Fruit fly (Drosophila melanogaster) whole organism, embryonic: Measurements from ENCODE around the gene CG45081.

Experiments
- Asciz ChIP-seq: fragments of 200-800 bp; sonication (Bioruptor generic); optimal IDR thresholded peaks from 2 replicates; lab custom pipeline; 2017; ENCODE audit warnings: missing biosample characterization, mild to moderate bottlenecking, missing genetic modification characterization, missing genetic modification reagents
- Awh ChIP-seq: fragments of 200-800 bp; sonication (Bioruptor generic); IDR thresholded peaks from 2 replicates; pipeline ENCODE4, ENCODE4 v1.3.6; 2022; ENCODE audit warnings: missing biosample characterization, missing genetic modification characterization
- CG11504 ChIP-seq: fragments of 200-800 bp; sonication (Bioruptor generic); optimal IDR thresholded peaks from 3 replicates; lab custom pipeline; 2019; ENCODE audit warnings: missing biosample characterization, mild to moderate bottlenecking, missing genetic modification characterization, moderate library complexity
- CG1233 ChIP-seq: fragments of 200-800 bp; sonication (Bioruptor generic); optimal IDR thresholded peaks from 4 replicates; lab custom pipeline; 2018; ENCODE audit warnings: missing biosample characterization, mild to moderate bottlenecking, missing genetic modification characterization
- CG13296 ChIP-seq: fragments of 200-800 bp; sonication (Bioruptor generic); optimal IDR thresholded peaks from 3 replicates; lab custom pipeline; 2018; ENCODE audit warnings: missing biosample characterization, mild to moderate bottlenecking, missing genetic modification characterization
- CG15073 ChIP-seq: fragments of 200-800 bp; sonication (Bioruptor generic); optimal IDR thresholded peaks from 2 replicates; lab custom pipeline; 2016; ENCODE audit warnings: missing biosample characterization, missing genetic modification characterization
- CG15514 ChIP-seq: fragments of 200-800 bp; sonication (Bioruptor generic); optimal IDR thresholded peaks from 3 replicates; lab custom pipeline; 2017; ENCODE audit warnings: missing biosample characterization, missing genetic modification characterization, mild to moderate bottlenecking, moderate library complexity, missing genetic modification reagents
- CG1603 ChIP-seq: fragments of 200-800 bp; sonication (Bioruptor generic); optimal IDR thresholded peaks from 2 replicates; lab custom pipeline; 2019; ENCODE audit warnings: missing biosample characterization, mild to moderate bottlenecking, missing genetic modification characterization, moderate library complexity
- CG17361 ChIP-seq: fragments of 200-800 bp; sonication (Bioruptor generic); IDR thresholded peaks from 3 replicates; pipeline ENCODE4 v1.3.6; 2022; ENCODE audit warnings: missing biosample characterization, missing genetic modification characterization
- CG18011 ChIP-seq: fragments of 200-800 bp; sonication (Bioruptor generic); optimal IDR thresholded peaks from 2 replicates; lab custom pipeline; 2017; ENCODE audit warnings: missing biosample characterization, missing genetic modification characterization, mild to moderate bottlenecking, moderate library complexity, missing genotype
- CG18262 ChIP-seq: fragments of 200-800 bp; optimal IDR thresholded peaks from 3 replicates; lab custom pipeline; 2019; ENCODE audit warnings: missing biosample characterization, mild to moderate bottlenecking, missing genetic modification characterization, moderate library complexity
- CG18764 ChIP-seq: fragments of 200-800 bp; sonication (Bioruptor generic); optimal IDR thresholded peaks from 3 replicates; lab custom pipeline; 2016; ENCODE audit warnings: missing biosample characterization, missing genetic modification characterization
- CG2678 ChIP-seq: fragments of 200-800 bp; sonication (Bioruptor generic); optimal IDR thresholded peaks from 3 replicates; lab custom pipeline; 2019; ENCODE audit warnings: missing biosample characterization, mild to moderate bottlenecking, missing genetic modification characterization, moderate library complexity
- CG2712 ChIP-seq: fragments of 200-800 bp; optimal IDR thresholded peaks from 3 replicates; lab custom pipeline; 2019; ENCODE audit warnings: missing biosample characterization, mild to moderate bottlenecking, missing genetic modification characterization, moderate library complexity
- CG34422 ChIP-seq: fragments of 200-800 bp; sonication (Bioruptor generic); IDR thresholded peaks from 3 replicates; pipeline ENCODE4 v1.3.6; 2022; ENCODE audit warnings: missing biosample characterization, missing genetic modification characterization
- CG5180 ChIP-seq: fragments of 200-800 bp; sonication (Bioruptor generic); optimal IDR thresholded peaks from 3 replicates; lab custom pipeline; 2017; ENCODE audit warnings: missing biosample characterization, missing genetic modification characterization, mild to moderate bottlenecking, moderate library complexity, missing genetic modification reagents
- CG5953 ChIP-seq: fragments of 200-800 bp; sonication (Bioruptor generic); IDR thresholded peaks from 2 replicates; pipeline ENCODE4 v1.3.6; 2022; ENCODE audit warnings: missing biosample characterization, missing genetic modification characterization
- CG6254 ChIP-seq: fragments of 200-800 bp; sonication (Bioruptor generic); optimal IDR thresholded peaks from 3 replicates; lab custom pipeline; 2017; ENCODE audit warnings: mild to moderate bottlenecking, missing biosample characterization, missing genetic modification reagents, missing genetic modification characterization
- CG6854 ChIP-seq: fragments of 200-800 bp; sonication (Bioruptor generic); optimal IDR thresholded peaks from 3 replicates; lab custom pipeline; 2017; ENCODE audit warnings: missing biosample characterization, mild to moderate bottlenecking, missing genetic modification characterization
- CG7839 ChIP-seq: fragments of 200-800 bp; sonication (Bioruptor generic); optimal IDR thresholded peaks from 3 replicates; lab custom pipeline; 2018; ENCODE audit warnings: missing biosample characterization, mild to moderate bottlenecking, missing genetic modification characterization, moderate library complexity
- Chrac-16 ChIP-seq: fragments of 200-800 bp; sonication (Bioruptor generic); optimal IDR thresholded peaks from 3 replicates; lab custom pipeline; 2016; ENCODE audit warnings: missing biosample characterization, missing genetic modification characterization
- CrebB ChIP-seq: fragments of 200-800 bp; sonication (Bioruptor generic); optimal IDR thresholded peaks from 3 replicates; lab custom pipeline; 2018; ENCODE audit warnings: missing biosample characterization, mild to moderate bottlenecking, missing genetic modification characterization
- Ets97D ChIP-seq: fragments of 200-800 bp; sonication (Bioruptor generic); optimal IDR thresholded peaks from 3 replicates; lab custom pipeline; 2016; ENCODE audit warnings: missing biosample characterization, missing genetic modification characterization
- Fer3 ChIP-seq: fragments of 200-800 bp; sonication (Bioruptor generic); optimal IDR thresholded peaks from 2 replicates; lab custom pipeline; 2018; ENCODE audit warnings: missing biosample characterization, mild to moderate bottlenecking, missing genetic modification characterization, moderate library complexity
- HmgZ ChIP-seq: fragments of 200-800 bp; sonication (Bioruptor generic); optimal IDR thresholded peaks from 2 replicates; lab custom pipeline; 2018; ENCODE audit warnings: missing biosample characterization, mild to moderate bottlenecking, missing genetic modification characterization
- Hr51 ChIP-seq, 2 experiments: fragments of 200-800 bp; sonication (Bioruptor generic); optimal IDR thresholded peaks; 2 replicates in 1 of 2; 3 replicates in 1 of 2; lab custom pipeline; 2016 to 2018; ENCODE audit warnings: missing biosample characterization in 2 of 2, missing genetic modification characterization in 2 of 2, mild to moderate bottlenecking in 1 of 2, moderate library complexity in 1 of 2
- Hsf ChIP-seq: fragments of 200-800 bp; sonication (Bioruptor generic); optimal IDR thresholded peaks from 3 replicates; lab custom pipeline; 2016; ENCODE audit warnings: missing biosample characterization, missing genetic modification characterization
- Lhr ChIP-seq: fragments of 200-800 bp; sonication (Bioruptor generic); optimal IDR thresholded peaks from 3 replicates; lab custom pipeline; 2017; ENCODE audit warnings: mild to moderate bottlenecking, missing biosample characterization, missing genetic modification reagents, missing genetic modification characterization
- Nf-YA ChIP-seq: fragments of 200-800 bp; sonication (Bioruptor generic); IDR thresholded peaks from 2 replicates; pipeline ENCODE4 v1.3.6; 2022; ENCODE audit warnings: missing biosample characterization, missing genetic modification characterization
- NfI ChIP-seq: fragments of 200-800 bp; sonication (Bioruptor generic); optimal IDR thresholded peaks from 3 replicates; lab custom pipeline; 2018; ENCODE audit warnings: missing biosample characterization, mild to moderate bottlenecking, missing genetic modification characterization, moderate library complexity
- Pdp1 ChIP-seq, 2 experiments: fragments of 200-800 bp; sonication (Bioruptor generic); optimal IDR thresholded peaks; 3 replicates each; lab custom pipeline; 2016; ENCODE audit warnings: missing biosample characterization in 2 of 2, missing genetic modification characterization in 2 of 2, mild to moderate bottlenecking in 1 of 2, moderate library complexity in 1 of 2
- Rfx ChIP-seq: fragments of 200-800 bp; sonication (Bioruptor generic); IDR thresholded peaks from 2 replicates; pipeline ENCODE4 v1.3.6; 2022; ENCODE audit warnings: missing biosample characterization, missing genetic modification characterization
- Sox100B ChIP-seq: fragments of 200-800 bp; sonication (Bioruptor generic); optimal IDR thresholded peaks from 3 replicates; lab custom pipeline; 2018; ENCODE audit warnings: missing biosample characterization, mild to moderate bottlenecking, missing genetic modification characterization
- Sry-β ChIP-seq: fragments of 200-800 bp; sonication (Bioruptor generic); optimal IDR thresholded peaks from 2 replicates; lab custom pipeline; 2018; ENCODE audit warnings: missing biosample characterization, mild to moderate bottlenecking, missing genetic modification characterization, moderate library complexity
- Sry-δ ChIP-seq: fragments of 200-800 bp; sonication (Bioruptor generic); optimal IDR thresholded peaks from 2 replicates; lab custom pipeline; 2016; ENCODE audit warnings: missing biosample characterization, missing genetic modification characterization
- Xbp1 ChIP-seq: fragments of 200-800 bp; sonication (Bioruptor generic); optimal IDR thresholded peaks from 3 replicates; lab custom pipeline; 2016; ENCODE audit warnings: missing biosample characterization, mild to moderate bottlenecking, missing genetic modification characterization
- al ChIP-seq: fragments of 200-800 bp; sonication (Bioruptor generic); IDR thresholded peaks from 2 replicates; pipeline ENCODE4 v1.3.6; 2022; ENCODE audit warnings: missing biosample characterization, missing genetic modification characterization
- caup ChIP-seq: fragments of 200-800 bp; sonication (Bioruptor generic); optimal IDR thresholded peaks from 3 replicates; lab custom pipeline; 2017; ENCODE audit warnings: missing biosample characterization, mild to moderate bottlenecking, missing genetic modification characterization, moderate library complexity; ENCODE audit not compliant: severe bottlenecking
- gce ChIP-seq: fragments of 200-800 bp; sonication (Bioruptor generic); IDR thresholded peaks from 3 replicates; pipeline ENCODE4 v1.3.6; 2022; ENCODE audit warnings: missing biosample characterization, missing genetic modification characterization
- gcm ChIP-seq: fragments of 200-800 bp; sonication (Bioruptor generic); optimal IDR thresholded peaks from 2 replicates; lab custom pipeline; 2019; ENCODE audit warnings: missing biosample characterization, mild to moderate bottlenecking, missing genetic modification characterization, moderate library complexity
- grau ChIP-seq: fragments of 200-800 bp; optimal IDR thresholded peaks from 3 replicates; lab custom pipeline; 2019; ENCODE audit warnings: missing biosample characterization, mild to moderate bottlenecking, missing genetic modification characterization, moderate library complexity
- jing ChIP-seq: fragments of 200-800 bp; sonication (Bioruptor generic); optimal IDR thresholded peaks from 2 replicates; lab custom pipeline; 2018; ENCODE audit warnings: missing biosample characterization, mild to moderate bottlenecking, missing genetic modification characterization
- kah ChIP-seq: fragments of 200-800 bp; sonication (Bioruptor generic); optimal IDR thresholded peaks from 2 replicates; lab custom pipeline; 2018; ENCODE audit warnings: missing biosample characterization, mild to moderate bottlenecking, missing genetic modification characterization
- kay ChIP-seq: fragments of 200-800 bp; sonication (Bioruptor generic); optimal IDR thresholded peaks from 2 replicates; lab custom pipeline; 2016; ENCODE audit warnings: missing biosample characterization, missing genetic modification characterization
- kni ChIP-seq: fragments of 200-800 bp; sonication (Bioruptor generic); optimal IDR thresholded peaks from 3 replicates; lab custom pipeline; 2017; ENCODE audit warnings: mild to moderate bottlenecking, missing biosample characterization, missing genetic modification reagents, missing genetic modification characterization
- row ChIP-seq: fragments of 200-800 bp; sonication (Bioruptor generic); IDR thresholded peaks from 3 replicates; pipeline ENCODE4 v1.3.6; 2022; ENCODE audit warnings: missing biosample characterization, missing genetic modification characterization
- toy ChIP-seq: fragments of 200-800 bp; sonication (Bioruptor generic); IDR thresholded peaks from 2 replicates; pipeline ENCODE4 v1.3.6; 2022; ENCODE audit warnings: missing biosample characterization, missing genetic modification characterization
- vvl ChIP-seq: fragments of 200-800 bp; sonication (Bioruptor generic); IDR thresholded peaks from 2 replicates; pipeline ENCODE4 v1.3.6; 2022; ENCODE audit warnings: missing biosample characterization, missing genetic modification characterization

CG45081 gene

dm6 chr3L:19263480-19264140, 2.3 kb upstream of the CG45081 start, which contains the start of the genes CG42374 and Mettl5 (continued):
- TF ChIP-seq Nf-YA (GFP tag; lab: Robert Waterston, UW) (no peak), CG6254 (GFP tag; lab: Kevin White, UChicago) (peak; percentile 31), CG34422 (peak; percentile 76; the same call in 1 of the 3 replicates), toy (GFP tag; lab: Robert Waterston, UW) (no peak), CG1603 (peak; percentile 46), CG18011 (GFP tag; lab: Kevin White, UChicago) (peak; percentile 15), grau (tag; lab: Kevin White, UChicago) (peak; percentile 51), CG18764 (no peak), kay (GFP tag; lab: Kevin White, UChicago) (no peak), Sry-δ (no peak), CrebB (tag; lab: Kevin White, UChicago) (peak; percentile 2), Asciz (peak; percentile 39), HmgZ (tag; lab: Kevin White, UChicago) (peak; percentile 42), CG6854 (GFP tag; lab: Kevin White, UChicago) (no peak), NfI (GFP tag; lab: Kevin White, UChicago) (peak; percentile 30), gce (GFP tag; lab: Robert Waterston, UW) (0 out of 3 replicates have a peak, but pooled peaks have one; percentile 47), CG11504 (peak; percentile 53), CG5180 (GFP tag; lab: Kevin White, UChicago) (peak; percentile 3), row (GFP tag; lab: Robert Waterston, UW) (peak; percentile 29; the same call in 2 of the 3 replicates), CG5953 (0 out of 2 replicates have a peak, but pooled peaks have one; percentile 1), CG2678 (tag; lab: Kevin White, UChicago) (peak; percentile 52), jing (GFP tag; lab: Kevin White, UChicago) (no peak), kah (GFP tag; lab: Kevin White, UChicago) (peak; percentile 24), Pdp1 (GFP tag; optimal IDR thresholded peaks at IDR 0.05; lab: Kevin White, UChicago) (peak in 1 of 2 experiments; percentile 82), gcm (GFP tag; lab: Kevin White, UChicago) (peak; percentile 21), CG2712 (tag; lab: Kevin White, UChicago) (peak; percentile 56), Ets97D (GFP tag; lab: Kevin White, UChicago) (no peak), caup (peak; percentile 43), Rfx (peak; percentile 65), Fer3 (tag; lab: Kevin White, UChicago) (peak; percentile 45), CG15514 (peak; percentile 30), Chrac-16 (GFP tag; lab: Kevin White, UChicago) (no peak), Sry-β (GFP tag; lab: Kevin White, UChicago) (no peak), CG18262 (tag; lab: Kevin White, UChicago) (peak; percentile 31), al (GFP tag; lab: Robert Waterston, UW) (0 out of 2 replicates have a peak, but pooled peaks have one; percentile 5), Sox100B (GFP tag; lab: Kevin White, UChicago) (peak; percentile 14), Lhr (GFP tag; lab: Kevin White, UChicago) (no peak), Xbp1 (GFP tag; lab: Kevin White, UChicago) (peak; percentile 26), Hr51 (GFP tag; optimal IDR thresholded peaks at IDR 0.05; lab: Kevin White, UChicago) (peak in 1 of 2 experiments; percentile 60), CG13296 (GFP tag; lab: Kevin White, UChicago) (peak; percentile 13), Hsf (GFP tag; lab: Kevin White, UChicago) (peak; percentile 8), CG15073 (GFP tag; lab: Kevin White, UChicago) (no peak), CG7839 (peak; percentile 61), CG17361 (GFP tag; lab: Robert Waterston, UW) (no peak), Awh (GFP tag; lab: Robert Waterston, UW) (peak; percentile 60; the same call in 1 of the 2 replicates), CG1233 (GFP tag; lab: Kevin White, UChicago) (peak; percentile 47), vvl (GFP tag; lab: Robert Waterston, UW) (peak; percentile 75), kni (no peak)
